Worm (Caenorhabditis elegans): ENCODE measurements around the gene T02H6.7.

Gene T02H6.7

DNA sequence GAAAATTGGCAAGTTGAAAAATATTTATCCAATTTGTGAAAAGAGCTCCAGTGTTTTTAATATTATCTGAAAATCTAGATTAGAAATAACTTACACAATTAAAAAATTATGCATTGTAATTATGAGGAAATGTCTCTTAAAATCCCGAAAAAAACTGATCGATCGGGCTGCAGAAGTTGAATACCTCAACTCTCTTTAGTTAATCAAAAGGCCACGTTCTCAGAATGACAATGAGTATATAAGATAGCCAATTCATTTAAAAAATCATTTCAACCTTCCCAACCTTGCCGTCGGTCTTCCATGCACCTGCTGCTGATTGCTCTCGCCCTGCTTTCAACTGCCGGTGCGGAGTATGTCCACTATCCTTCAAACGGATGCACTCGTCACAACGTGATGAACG, 7.3 kb downstream of the T02H6.7 start, which contains the start of gene T02H6.4:
T02H6.4 (plus strand) TSS at position 301 of the 400 bp plus-strand sequence.
- TF ChIP-seq snpc-4 (tag; optimal IDR thresholded peaks at IDR 0.05) (no peak), mls-2 (tag; optimal IDR thresholded peaks at IDR 0.05) (no peak), ces-1 (GFP tag; optimal IDR thresholded peaks at IDR 0.05) (no peak), bed-3 (GFP tag; optimal IDR thresholded peaks at IDR 0.05) (no peak), unc-120 (tag; optimal IDR thresholded peaks at IDR 0.05; ENCODE audit: poor library complexity, severe bottlenecking) (no peak), hlh-1 (tag; optimal IDR thresholded peaks at IDR 0.05) (no peak), nhr-28 (tag; optimal IDR thresholded peaks at IDR 0.05) (no peak), ceh-43 (GFP tag; optimal IDR thresholded peaks at IDR 0.05) (no peak), elt-3 (tag; optimal IDR thresholded peaks at IDR 0.05) (no peak), ceh-83 (GFP tag; optimal IDR thresholded peaks at IDR 0.05) (no peak), lin-32 (GFP tag; optimal IDR thresholded peaks at IDR 0.05) (no peak), unc-62 (GFP tag; optimal IDR thresholded peaks at IDR 0.05) (no peak), drap-1 (GFP tag; optimal IDR thresholded peaks at IDR 0.05) (no peak), flh-1 (GFP tag; optimal IDR thresholded peaks at IDR 0.05) (no peak), unc-39 (tag; optimal IDR thresholded peaks at IDR 0.05) (no peak), tbx-8 (GFP tag; optimal IDR thresholded peaks at IDR 0.05) (no peak), lsy-2 (tag; optimal IDR thresholded peaks at IDR 0.05) (no peak), nhr-237 (tag; optimal IDR thresholded peaks at IDR 0.05) (no peak), ham-2 (GFP tag; optimal IDR thresholded peaks at IDR 0.05) (no peak), ceh-39 (tag; optimal IDR thresholded peaks at IDR 0.05) (no peak)

DNA sequence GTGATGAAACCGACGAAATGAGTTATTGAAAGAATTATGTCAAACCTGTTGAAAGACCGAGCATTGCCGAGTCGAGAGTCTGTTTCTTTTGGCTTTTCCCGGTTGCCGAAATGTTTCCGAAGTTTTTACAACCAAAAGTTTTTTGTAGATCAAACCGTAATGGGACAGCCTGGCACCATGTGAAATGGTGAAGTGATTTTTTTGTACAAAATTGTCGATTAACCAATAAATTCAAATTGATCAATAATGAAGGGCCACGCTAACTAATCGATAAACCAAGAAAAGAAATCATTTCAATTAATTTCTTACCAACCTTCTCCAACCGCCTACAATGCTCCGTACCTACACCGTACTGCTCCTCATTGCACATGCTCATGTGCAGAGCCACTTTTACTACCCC, 9.1 kb downstream of the T02H6.7 start, which contains the start of gene T02H6.3:
T02H6.3 (plus strand) TSS at position 301 of the 400 bp plus-strand sequence.
- no peak for TF ChIP-seq nhr-2 (tag; optimal IDR thresholded peaks at IDR 0.05)
- TF ChIP-seq mls-2 (tag; optimal IDR thresholded peaks at IDR 0.05) = no peak
- TF ChIP-seq unc-62 (GFP tag; optimal IDR thresholded peaks at IDR 0.05) = no peak
- TF ChIP-seq unc-39 (tag; optimal IDR thresholded peaks at IDR 0.05) = no peak
- TF ChIP-seq ham-2 (GFP tag; optimal IDR thresholded peaks at IDR 0.05) = no peak
- no peak for TF ChIP-seq ceh-39 (tag; optimal IDR thresholded peaks at IDR 0.05)
- TF ChIP-seq ztf-11 (tag; optimal IDR thresholded peaks at IDR 0.05) = no peak
- TF ChIP-seq pha-4 (tag; optimal IDR thresholded peaks at IDR 0.05) = no peak
- TF ChIP-seq tbx-8 (GFP tag; optimal IDR thresholded peaks at IDR 0.05) = no peak
- TF ChIP-seq unc-120 (tag; optimal IDR thresholded peaks at IDR 0.05; ENCODE audit: poor library complexity, severe bottlenecking) = no peak
- no peak for TF ChIP-seq sem-2 (GFP tag; optimal IDR thresholded peaks at IDR 0.05)
- TF ChIP-seq ceh-43 (GFP tag; optimal IDR thresholded peaks at IDR 0.05) = no peak
- no peak for TF ChIP-seq M03D4.4 (tag; optimal IDR thresholded peaks at IDR 0.05)
- TF ChIP-seq blmp-1 (tag; optimal IDR thresholded peaks at IDR 0.05) = no peak
- TF ChIP-seq elt-3 (tag; optimal IDR thresholded peaks at IDR 0.05) = no peak
- TF ChIP-seq nhr-28 (tag; optimal IDR thresholded peaks at IDR 0.05) = no peak
- no peak for TF ChIP-seq lin-32 (GFP tag; optimal IDR thresholded peaks at IDR 0.05)
- no peak for TF ChIP-seq snpc-4 (tag; optimal IDR thresholded peaks at IDR 0.05)
- no peak for TF ChIP-seq nhr-12 (tag; optimal IDR thresholded peaks at IDR 0.05)
- no peak for TF ChIP-seq ces-1 (GFP tag; optimal IDR thresholded peaks at IDR 0.05)

DNA sequence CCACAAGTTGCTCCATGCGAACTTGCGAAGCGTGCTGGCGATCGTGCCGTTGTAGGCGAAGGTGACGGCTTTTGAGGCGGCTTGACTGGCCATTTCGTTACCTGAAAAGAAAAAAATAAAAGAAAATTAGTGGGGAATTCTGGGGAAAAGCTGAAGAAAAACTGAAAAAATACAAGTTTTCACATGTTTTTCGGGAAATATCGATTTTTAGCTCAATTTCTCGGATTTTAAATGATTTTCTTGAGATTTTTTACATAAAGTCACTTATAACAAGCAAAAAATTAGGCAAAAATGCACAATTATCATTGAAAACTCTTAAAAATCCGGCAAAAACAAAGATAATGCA, 18.6 kb downstream of the T02H6.7 start, which contains the start of gene T02H6.11:
T02H6.11 (minus strand) TSS at position 101 of the 346 bp plus-strand sequence.
- TF ChIP-seq nhr-76 (tag; optimal IDR thresholded peaks at IDR 0.05) (no peak), zip-8 (tag; optimal IDR thresholded peaks at IDR 0.05) (no peak), ceh-43 (GFP tag; optimal IDR thresholded peaks at IDR 0.05) (no peak), pha-4 (tag; optimal IDR thresholded peaks at IDR 0.05) (no peak), M03D4.4 (tag; optimal IDR thresholded peaks at IDR 0.05) (no peak), ham-2 (GFP tag; optimal IDR thresholded peaks at IDR 0.05) (no peak), elt-3 (tag; optimal IDR thresholded peaks at IDR 0.05) (no peak), blmp-1 (tag; optimal IDR thresholded peaks at IDR 0.05) (no peak), bed-3 (GFP tag; optimal IDR thresholded peaks at IDR 0.05) (no peak), ceh-83 (GFP tag; optimal IDR thresholded peaks at IDR 0.05) (no peak), ztf-11 (tag; optimal IDR thresholded peaks at IDR 0.05) (no peak), unc-120 (tag; optimal IDR thresholded peaks at IDR 0.05; ENCODE audit: poor library complexity, severe bottlenecking) (no peak), mls-2 (tag; optimal IDR thresholded peaks at IDR 0.05) (no peak), hlh-1 (tag; optimal IDR thresholded peaks at IDR 0.05) (no peak), elt-1 (tag; optimal IDR thresholded peaks at IDR 0.05; ENCODE audit: borderline replicate concordance, insufficient read depth) (no peak), sem-2 (GFP tag; optimal IDR thresholded peaks at IDR 0.05) (no peak), ceh-39 (tag; optimal IDR thresholded peaks at IDR 0.05) (no peak), unc-62 (GFP tag; optimal IDR thresholded peaks at IDR 0.05) (no peak), ces-1 (GFP tag; optimal IDR thresholded peaks at IDR 0.05) (no peak), cnd-1 (tag; optimal IDR thresholded peaks at IDR 0.05) (no peak)

Data from whole organism, mixed stage, embryonic.